Worm (Caenorhabditis elegans) whole organism, L4 larva: ENCODE results near the gene Y9C9A.16.
"Not testable (repeated sequence)": the region's sequence is repeated elsewhere in the genome, so short reads cannot be mapped to it uniquely, and the experiment has no call there.

Experiments
- F26F4.8 ChIP-seq: fragments of 200-800 bp; sonication (Bioruptor generic); conservative IDR thresholded peaks from 2 replicates; pipeline ENCODE4 v1.3.6; 2022; ENCODE audit warnings: missing genetic modification characterization, missing compliant biosample characterization
- F37D6.2 ChIP-seq: sonication (generic microtip); optimal IDR thresholded peaks from 2 replicates; lab custom pipeline; 2016; ENCODE audit warnings: mild to moderate bottlenecking, missing genetic modification characterization, missing compliant biosample characterization
- T20F7.1 ChIP-seq: fragments of 200-800 bp; sonication (Bioruptor generic); optimal IDR thresholded peaks from 2 replicates; lab custom pipeline; 2018; ENCODE audit warnings: mild to moderate bottlenecking, missing genetic modification characterization, missing compliant biosample characterization
- Y5F2A.4 ChIP-seq: fragments of 200-800 bp; sonication (Bioruptor generic); optimal IDR thresholded peaks from 2 replicates; lab custom pipeline; 2018; ENCODE audit warnings: mild to moderate bottlenecking, missing genetic modification characterization, missing compliant biosample characterization
- aha-1 ChIP-seq: fragments of 150-350 bp; peaks from one replicate; lab custom pipeline; 2014; ENCODE audit warnings: missing biosample characterization, missing genetic modification characterization
- arid-1 ChIP-seq: fragments of 200-800 bp; sonication (Bioruptor generic); conservative IDR thresholded peaks from 2 replicates; pipeline ENCODE4 v1.3.6; 2022; ENCODE audit warnings: missing genetic modification reagents, missing genetic modification characterization, missing compliant biosample characterization
- ceh-62 ChIP-seq: sonication (generic microtip); optimal IDR thresholded peaks from 2 replicates; lab custom pipeline; 2017; ENCODE audit warnings: missing biosample characterization, missing genetic modification characterization
- duxl-1 ChIP-seq: sonication (generic microtip); optimal IDR thresholded peaks from 2 replicates; lab custom pipeline; 2016; ENCODE audit warnings: mild to moderate bottlenecking, missing genetic modification characterization, moderate library complexity, missing compliant biosample characterization; ENCODE audit not compliant: poor library complexity
- fos-1 ChIP-seq: fragments of 150-350 bp; optimal IDR thresholded peaks from 2 replicates; lab custom pipeline; 2014; ENCODE audit warnings: missing biosample characterization, missing genetic modification characterization
- hif-1 ChIP-seq, 2 experiments: sonication (generic microtip); optimal IDR thresholded peaks; 2 replicates each; lab custom pipeline; 2016 to 2017; ENCODE audit warnings: missing compliant biosample characterization in 2 of 2, missing genetic modification characterization in 2 of 2, missing genetic modification reagents in 2 of 2, missing genotype in 2 of 2, mild to moderate bottlenecking in 1 of 2
- hlh-30 ChIP-seq: sonication (generic microtip); optimal IDR thresholded peaks from 2 replicates; lab custom pipeline; 2017; ENCODE audit warnings: antibody characterized with exemption, mild to moderate bottlenecking, missing genetic modification characterization, missing compliant biosample characterization; ENCODE audit not compliant: insufficient read depth
- hmg-1.1 ChIP-seq: fragments of 200-800 bp; sonication (Bioruptor generic); IDR thresholded peaks from 2 replicates; pipeline ENCODE4 v1.3.6; 2022; ENCODE audit warnings: missing genetic modification reagents, missing genetic modification characterization, missing compliant biosample characterization
- lin-13 ChIP-seq: fragments of 150-350 bp; optimal IDR thresholded peaks from 2 replicates; lab custom pipeline; 2014; ENCODE audit warnings: missing biosample characterization, missing genetic modification reagents, missing genetic modification characterization
- lin-29 ChIP-seq: fragments of 200-800 bp; sonication (Bioruptor generic); IDR thresholded peaks from 2 replicates; pipeline ENCODE4 v1.3.6; 2022; ENCODE audit warnings: missing genetic modification reagents, missing genetic modification characterization, missing compliant biosample characterization
- lin-38 ChIP-seq: fragments of 200-800 bp; sonication (Bioruptor generic); IDR thresholded peaks from 2 replicates; pipeline ENCODE4 v1.3.6; 2022; ENCODE audit warnings: missing genetic modification reagents, missing genetic modification characterization, missing compliant biosample characterization
- lin-39 ChIP-seq: fragments of 150-350 bp; optimal IDR thresholded peaks from 2 replicates; lab custom pipeline; 2014; ENCODE audit warnings: missing biosample characterization, missing genetic modification reagents, missing genetic modification characterization
- lir-3 ChIP-seq: sonication (generic microtip); optimal IDR thresholded peaks from 2 replicates; lab custom pipeline; 2016; ENCODE audit warnings: mild to moderate bottlenecking, missing genetic modification characterization, missing compliant biosample characterization
- madf-5 ChIP-seq, 2 experiments: fragments of 200-800 bp; sonication (Bioruptor generic); IDR thresholded peaks; 2 replicates each; pipeline ENCODE4 v1.3.6; 2022; ENCODE audit warnings: missing compliant biosample characterization in 2 of 2, missing genetic modification characterization in 2 of 2
- mxl-3 ChIP-seq: fragments of 200-800 bp; sonication (Bioruptor generic); optimal IDR thresholded peaks from 2 replicates; lab custom pipeline; 2018; ENCODE audit warnings: mild to moderate bottlenecking, missing genetic modification characterization, missing compliant biosample characterization
- nhr-102 ChIP-seq: sonication (generic microtip); optimal IDR thresholded peaks from 2 replicates; lab custom pipeline; 2016; ENCODE audit warnings: mild to moderate bottlenecking, missing genetic modification characterization, moderate library complexity, missing compliant biosample characterization
- nhr-237 ChIP-seq: sonication (generic microtip); optimal IDR thresholded peaks from 2 replicates; lab custom pipeline; 2017; ENCODE audit warnings: missing biosample characterization, missing genetic modification characterization
- nhr-48 ChIP-seq: sonication (generic microtip); optimal IDR thresholded peaks from 2 replicates; lab custom pipeline; 2016; ENCODE audit warnings: mild to moderate bottlenecking, missing genetic modification characterization, missing compliant biosample characterization
- nhr-77 ChIP-seq: fragments of 150-350 bp; optimal IDR thresholded peaks from 2 replicates; lab custom pipeline; 2014; ENCODE audit warnings: missing biosample characterization, missing genetic modification characterization
- pha-4 ChIP-seq, 2 experiments: fragments of 150-350 bp in 1 of 2; fragments of 200-800 bp in 1 of 2; sonication (Bioruptor generic) in 1 of 2; IDR thresholded peaks in 1 of 2; optimal IDR thresholded peaks in 1 of 2; 2 replicates each; pipeline versions ENCODE4 v1.3.6 to Lab custom; 2014 to 2022; ENCODE audit warnings: missing genetic modification characterization in 2 of 2, missing genetic modification reagents in 2 of 2, missing biosample characterization in 1 of 2, missing compliant biosample characterization in 1 of 2
- php-3 ChIP-seq: fragments of 200-800 bp; sonication (Bioruptor generic); IDR thresholded peaks from 2 replicates; pipeline ENCODE4 v1.3.6; 2022; ENCODE audit warnings: missing genetic modification reagents, missing genetic modification characterization, missing compliant biosample characterization
- saeg-2 ChIP-seq: fragments of 200-800 bp; sonication (Bioruptor generic); IDR thresholded peaks from 2 replicates; pipeline ENCODE4 v1.3.6; 2022; ENCODE audit warnings: missing genetic modification reagents, missing genetic modification characterization, missing compliant biosample characterization
- sdz-12 ChIP-seq: fragments of 200-800 bp; sonication (Bioruptor generic); optimal IDR thresholded peaks from 2 replicates; lab custom pipeline; 2018; ENCODE audit warnings: mild to moderate bottlenecking, missing genetic modification characterization, missing compliant biosample characterization
- snpc-1.2 ChIP-seq: fragments of 200-800 bp; sonication (Bioruptor generic); IDR thresholded peaks from 2 replicates; pipeline ENCODE4 v1.3.6; 2022; ENCODE audit warnings: missing genetic modification reagents, missing genetic modification characterization, missing compliant biosample characterization
- unc-130 ChIP-seq: sonication (generic microtip); optimal IDR thresholded peaks from 2 replicates; lab custom pipeline; 2016; ENCODE audit warnings: missing genetic modification reagents, missing genetic modification characterization, missing compliant biosample characterization
- unc-39 ChIP-seq: sonication (generic microtip); optimal IDR thresholded peaks from 2 replicates; lab custom pipeline; 2017; ENCODE audit warnings: missing biosample characterization, missing genetic modification characterization
- unc-62 ChIP-seq, 3 experiments: fragments of 150-350 bp in 1 of 3; sonication (generic microtip); optimal IDR thresholded peaks in 2 of 3; peaks in 1 of 3; 1 replicate in 1 of 3; 2 replicates in 2 of 3; lab custom pipeline; 2014 to 2017; ENCODE audit warnings: missing biosample characterization in 3 of 3, missing genetic modification characterization in 3 of 3, missing genetic modification reagents in 3 of 3, missing genotype in 1 of 3
- vab-7 ChIP-seq: fragments of 200-800 bp; sonication (Bioruptor generic); IDR thresholded peaks from 2 replicates; pipeline ENCODE4 v1.3.6; 2022; ENCODE audit warnings: missing genetic modification reagents, missing genetic modification characterization, missing compliant biosample characterization
- zfp-3 ChIP-seq: fragments of 200-800 bp; sonication (Bioruptor generic); conservative IDR thresholded peaks from 2 replicates; pipeline ENCODE4 v1.3.6; 2022; ENCODE audit warnings: missing genetic modification reagents, missing genetic modification characterization, missing compliant biosample characterization
- ztf-7 ChIP-seq: fragments of 150-350 bp; optimal IDR thresholded peaks from 2 replicates; lab custom pipeline; 2014; ENCODE audit warnings: missing biosample characterization, missing genetic modification characterization

Y9C9A.16 gene

DNA sequence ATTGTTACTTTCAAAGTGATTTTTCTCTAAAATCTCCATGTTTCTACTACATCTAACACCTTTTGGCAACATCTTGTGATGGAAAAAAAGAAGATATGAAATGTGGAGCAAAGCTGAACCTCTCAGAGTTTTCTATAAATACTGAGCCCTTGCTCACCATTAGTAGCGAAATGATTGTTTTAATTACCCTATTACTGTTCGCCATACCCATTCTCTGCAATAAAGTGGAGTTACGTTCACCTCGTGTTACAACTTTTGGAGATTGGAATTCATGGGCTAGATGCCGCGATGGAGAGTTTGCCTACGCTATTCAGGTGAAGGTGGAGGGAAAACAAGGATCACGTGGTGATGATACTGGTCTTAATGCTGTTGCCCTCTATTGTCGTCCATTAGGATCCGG is 12.1 kb downstream of the Y9C9A.16 start, which contains the start of gene txt-3:
TSS of gene txt-3 (plus strand) at position 125 of the 400 bp plus-strand sequence.
- TF ChIP-seq unc-62 (GFP tag; optimal IDR thresholded peaks at IDR 0.05 in 1 of 2; lab: Kevin White, UChicago) (peak in 1 of 2 experiments; percentile 99), unc-62 (tag; optimal IDR thresholded peaks at IDR 0.05; lab: Kevin White, UChicago) (no peak), unc-39 (tag; lab: Kevin White, UChicago) (no peak), php-3 (no peak), nhr-77 (no peak)

DNA sequence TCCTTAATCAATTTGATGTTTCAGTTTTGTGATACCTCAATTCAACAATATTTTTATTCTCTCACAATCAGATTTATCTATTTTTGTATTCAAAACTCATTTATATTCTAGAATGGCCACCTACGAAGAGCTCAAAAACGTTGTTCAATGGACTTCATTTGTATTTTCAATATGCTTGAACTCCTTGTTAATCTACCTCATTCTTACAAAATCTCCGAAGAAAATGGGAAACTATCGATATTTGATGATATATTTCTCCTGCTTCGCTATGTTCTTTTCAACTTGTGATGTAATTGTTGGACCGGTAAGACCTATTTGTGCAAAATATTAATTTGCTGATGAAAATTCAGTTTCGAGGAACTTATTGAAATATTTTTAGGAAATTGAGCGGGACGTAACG is 15.3 kb downstream of the Y9C9A.16 start, which contains the start of gene str-164:
TSS of gene str-164 (plus strand) at position 113 of the 400 bp plus-strand sequence.
- TF ChIP-seq mxl-3 (GFP tag; lab: Kevin White, UChicago) (no peak), unc-62 (GFP tag; optimal IDR thresholded peaks at IDR 0.05 in 1 of 2; lab: Kevin White, UChicago) (peak in 1 of 2 experiments; percentile 53), unc-62 (tag; optimal IDR thresholded peaks at IDR 0.05; lab: Kevin White, UChicago) (no peak), Y5F2A.4 (GFP tag; lab: Kevin White, UChicago) (no peak)

DNA sequence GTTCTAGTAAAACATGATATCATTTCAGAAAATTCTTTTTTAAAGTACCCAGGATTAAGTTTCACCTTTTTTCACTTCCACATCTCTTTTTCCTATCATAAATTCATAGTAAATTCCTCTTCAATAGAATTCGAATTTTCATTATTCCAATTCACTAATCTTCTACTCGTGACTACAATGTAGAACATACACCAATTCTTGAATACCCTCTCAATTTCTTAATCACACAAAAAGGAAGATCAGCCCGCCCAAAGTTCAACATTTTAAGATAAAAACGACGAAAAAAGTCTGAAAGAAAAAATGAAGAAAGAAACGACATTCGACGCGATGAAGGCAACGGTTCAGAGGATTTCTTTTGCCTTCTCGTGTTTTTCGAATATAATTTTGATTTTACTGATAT is 22.0 kb downstream of the Y9C9A.16 start, which contains the start of gene str-163:
TSS of gene str-163 (plus strand) at position 301 of the 400 bp plus-strand sequence.
- TF ChIP-seq lin-39 (tag; lab: Kevin White, UChicago) (no peak), vab-7 (GFP tag; lab: Robert Waterston, UW) (no peak), nhr-77 (no peak), hmg-1.1 (GFP tag; lab: Robert Waterston, UW) (no peak), duxl-1 (no peak), unc-62 (GFP tag; optimal IDR thresholded peaks at IDR 0.05 in 1 of 2; lab: Kevin White, UChicago) (no peak), unc-62 (tag; optimal IDR thresholded peaks at IDR 0.05; lab: Kevin White, UChicago) (no peak), aha-1 (no peak), F37D6.2 (tag; lab: Kevin White, UChicago) (no peak), ceh-62 (tag; lab: Kevin White, UChicago) (no peak), lin-13 (GFP tag; lab: Kevin White, UChicago) (no peak), zfp-3 (GFP tag; lab: Robert Waterston, UW) (no peak), ztf-7 (tag; lab: Kevin White, UChicago) (no peak), sdz-12 (no peak)

DNA sequence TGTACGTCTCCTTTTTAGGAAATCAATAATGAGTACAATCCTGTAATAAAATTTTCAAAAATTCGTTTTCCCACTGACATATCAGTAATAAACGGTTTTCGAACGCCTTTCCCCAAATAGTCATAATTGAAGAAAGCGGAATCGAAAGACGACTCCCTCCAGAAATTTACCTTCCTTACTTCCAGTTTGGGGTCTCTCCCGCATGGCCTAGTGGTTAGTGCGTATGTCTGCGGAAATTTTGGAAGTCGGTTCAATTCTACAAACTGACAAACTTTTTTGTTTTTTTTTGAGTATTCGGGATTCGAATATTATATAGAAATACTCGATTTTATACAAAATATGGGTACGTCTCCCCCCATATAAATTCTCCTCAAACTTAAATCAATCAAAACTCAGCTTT is 26.2 kb downstream of the Y9C9A.16 start:
- TF ChIP-seq F26F4.8 (GFP tag; lab: Robert Waterston, UW), result peak; percentile 89
- TF ChIP-seq snpc-1.2 (GFP tag; lab: Robert Waterston, UW), result peak; percentile 96
- peak; percentile 52; the same call in 1 of the 2 replicates for TF ChIP-seq zfp-3 (GFP tag; lab: Robert Waterston, UW)
- TF ChIP-seq arid-1 (GFP tag; lab: Robert Waterston, UW), result peak; percentile 82
- TF ChIP-seq pha-4 (GFP tag; IDR thresholded peaks at IDR 0.05; lab: Robert Waterston, UW), result peak; percentile 88; the same call in 1 of the 2 replicates
- TF ChIP-seq pha-4 (tag; optimal IDR thresholded peaks at IDR 0.05; lab: Kevin White, UChicago), result not testable (repeated sequence)

DNA sequence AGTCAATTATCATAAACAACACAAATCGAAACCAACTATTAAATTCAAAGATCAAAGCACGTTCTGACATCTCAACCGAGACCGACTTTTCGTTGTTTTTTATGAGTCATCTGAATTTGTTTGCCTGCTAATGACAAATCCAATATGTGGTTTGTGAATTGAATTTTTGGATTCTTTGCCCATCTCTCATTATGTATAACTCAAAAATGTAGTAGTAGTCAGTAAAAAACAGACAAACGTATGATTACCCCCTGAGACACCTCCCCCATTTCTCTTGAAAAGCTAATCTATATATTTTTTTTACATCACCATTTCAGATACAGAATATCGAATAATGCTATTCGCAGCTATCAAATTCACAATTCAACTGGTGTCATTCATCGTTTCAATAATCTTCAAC is 30.2 kb downstream of the Y9C9A.16 start, which contains the start of gene str-169:
TSS of gene str-169 (plus strand) at position 301 of the 400 bp plus-strand sequence.
- TF ChIP-seq fos-1 (tag; lab: Kevin White, UChicago), result no peak
- no peak for TF ChIP-seq lir-3 (tag; lab: Kevin White, UChicago)
- TF ChIP-seq hif-1 (tag; optimal IDR thresholded peaks at IDR 0.05; lab: Kevin White, UChicago), result no peak
- TF ChIP-seq lin-13 (GFP tag; lab: Kevin White, UChicago), result no peak
- no peak for TF ChIP-seq lin-38 (GFP tag; lab: Robert Waterston, UW)
- no peak for TF ChIP-seq saeg-2 (GFP tag; lab: Robert Waterston, UW)
- no peak for TF ChIP-seq nhr-102 (tag; lab: Kevin White, UChicago)
- no peak for TF ChIP-seq sdz-12
- TF ChIP-seq, all 104 proteins: peak for 0

DNA sequence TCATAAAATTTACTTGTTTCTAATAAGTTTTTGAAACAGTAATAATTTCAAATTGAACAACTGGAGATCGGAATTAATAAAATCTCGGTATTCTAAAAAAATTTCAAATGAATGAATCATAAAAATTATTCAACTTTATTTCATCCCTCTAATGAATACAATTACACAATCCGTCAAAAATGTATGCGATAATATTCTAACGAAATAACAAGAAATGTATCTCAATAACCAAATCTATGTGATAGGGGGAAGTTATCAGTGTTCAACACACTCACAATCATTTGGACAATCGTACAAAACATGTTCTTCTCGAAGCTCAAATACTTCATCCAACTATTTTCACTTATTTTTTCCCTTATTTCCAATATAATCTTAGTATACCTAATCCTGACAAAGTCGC is 34.2 kb downstream of the Y9C9A.16 start, which contains the start of gene Y9C9A.5:
TSS of gene Y9C9A.5 (plus strand) at position 301 of the 400 bp plus-strand sequence.
- TF ChIP-seq php-3 (no peak), hif-1 (tag; optimal IDR thresholded peaks at IDR 0.05; lab: Kevin White, UChicago) (no peak), hlh-30 (tag; lab: Kevin White, UChicago) (no peak), fos-1 (tag; lab: Kevin White, UChicago) (no peak), mxl-3 (GFP tag; lab: Kevin White, UChicago) (no peak), ceh-62 (tag; lab: Kevin White, UChicago) (no peak), nhr-237 (tag; lab: Kevin White, UChicago) (no peak), unc-130 (GFP tag; lab: Kevin White, UChicago) (no peak), madf-5 (GFP tag; IDR thresholded peaks at IDR 0.05; lab: Robert Waterston, UW) (no peak), aha-1 (no peak), T20F7.1 (no peak), lin-29 (no peak), nhr-48 (tag; lab: Kevin White, UChicago) (no peak)
